Worm (Caenorhabditis elegans): ENCODE data around the gene Y24F12A.1.

- TF ChIP-seq him-1 (tag; optimal IDR thresholded peaks at IDR 0.05): no peak
- TF ChIP-seq W03F9.2 (tag; optimal IDR thresholded peaks at IDR 0.05): no peak
- no peak for TF ChIP-seq dao-5 (tag; optimal IDR thresholded peaks at IDR 0.05)
Observed at ce11 chrIV:11597079-11597478, 8.0 kb upstream of the Y24F12A.1 start.

Measured in whole organism, L4/young adult.